Worm (Caenorhabditis elegans): Measurements from ENCODE around the gene ZC168.2.

DNA sequence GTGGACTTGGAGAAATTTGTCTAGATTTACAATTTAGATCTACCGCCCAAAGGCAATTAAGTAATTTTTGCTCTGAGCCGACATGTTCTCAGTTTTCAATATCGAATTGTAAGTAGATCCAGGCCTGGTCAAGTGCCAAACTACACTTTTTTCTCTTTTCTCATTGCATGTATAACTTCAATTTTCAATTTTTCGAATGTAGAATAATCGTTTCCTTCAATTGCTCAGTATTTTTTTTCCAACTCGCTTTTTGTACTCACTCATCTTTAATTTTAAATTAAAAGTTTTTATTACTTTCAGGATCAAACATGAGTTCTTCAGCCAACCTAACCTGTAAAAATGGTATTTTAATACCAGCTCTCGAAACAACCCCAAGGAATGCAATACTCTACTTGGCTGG, 11.5 kb upstream of the ZC168.2 start, which contains the start of gene ncx-3:
- TF ChIP-seq him-1 (tag; optimal IDR thresholded peaks at IDR 0.05) (no peak), W03F9.2 (tag; optimal IDR thresholded peaks at IDR 0.05) (no peak), dao-5 (tag; optimal IDR thresholded peaks at IDR 0.05) (no peak)
